Worm (Caenorhabditis elegans) whole organism, mixed stage, embryonic: ENCODE measurements around the gene ZK1086.2.

Experiments
- blmp-1 ChIP-seq: fragments of 150-350 bp; optimal IDR thresholded peaks from 2 replicates; lab custom pipeline; 2014; ENCODE audit warnings: missing biosample characterization, missing genetic modification characterization
- elt-1 ChIP-seq: sonication (generic microtip); optimal IDR thresholded peaks from 2 replicates; lab custom pipeline; 2017; ENCODE audit warnings: missing genetic modification characterization, mild to moderate bottlenecking, missing compliant biosample characterization, antibody characterized with exemption, moderate library complexity, borderline replicate concordance; ENCODE audit not compliant: insufficient read depth
- nhr-28 ChIP-seq: fragments of 150-350 bp; optimal IDR thresholded peaks from 2 replicates; lab custom pipeline; 2014; ENCODE audit warnings: missing biosample characterization, missing genetic modification characterization
- pha-4 ChIP-seq: fragments of 150-350 bp; optimal IDR thresholded peaks from 2 replicates; lab custom pipeline; 2018; ENCODE audit warnings: missing biosample characterization, missing genetic modification reagents, missing genetic modification characterization

ce11 chrX:13785268-13785667, 8.2 kb downstream of the ZK1086.2 start, which contains the start of gene F55F3.4:
- no peak for TF ChIP-seq blmp-1 (tag; lab: Kevin White, UChicago)
- TF ChIP-seq pha-4 (tag; lab: Kevin White, UChicago): no peak
- TF ChIP-seq elt-1: no peak
- no peak for TF ChIP-seq nhr-28 (tag; lab: Kevin White, UChicago)
